Worm (Caenorhabditis elegans) whole organism, L4/young adult: ENCODE measurements around the gene F55G7.1.

Source experiments
- W03F9.2 ChIP-seq: fragments of 150-350 bp; optimal IDR thresholded peaks from 2 replicates; lab custom pipeline; 2014; ENCODE audit warnings: missing biosample characterization, missing genetic modification characterization
- dao-5 ChIP-seq: sonication (generic microtip); optimal IDR thresholded peaks from 2 replicates; lab custom pipeline; 2016; ENCODE audit warnings: missing genotype, missing genetic modification characterization, moderate library complexity, missing compliant biosample characterization
- him-1 ChIP-seq: sonication (generic microtip); optimal IDR thresholded peaks from 2 replicates; lab custom pipeline; 2016; ENCODE audit warnings: missing genotype, missing genetic modification reagents, missing genetic modification characterization, missing compliant biosample characterization

ce11 chrX:11906626-11907025 lies 17.6 kb upstream of the F55G7.1 start:
- TF ChIP-seq W03F9.2 (tag; lab: Kevin White, UChicago) (no peak), him-1 (tag; lab: Kevin White, UChicago) (no peak), dao-5 (tag; lab: Kevin White, UChicago) (no peak)
